Worm (Caenorhabditis elegans): ENCODE measurements around the gene zyg-12.

zyg-12 gene

ce11 chrII:4934954-4935353 lies 14.7 kb upstream of the zyg-12 start, which contains the start of gene gst-30:
gst-30 (minus strand) TSS chrII:4935054.
- TF ChIP-seq odd-2 (tag; optimal IDR thresholded peaks at IDR 0.05) = no peak
- TF ChIP-seq ceh-31 (tag; optimal IDR thresholded peaks at IDR 0.05) = no peak
- no peak for TF ChIP-seq eyg-1 (tag; optimal IDR thresholded peaks at IDR 0.05)
- no peak for TF ChIP-seq ceh-14 (tag; optimal IDR thresholded peaks at IDR 0.05)
- no peak for TF ChIP-seq ztf-16 (tag; optimal IDR thresholded peaks at IDR 0.05)
- no peak for TF ChIP-seq ceh-30 (tag; optimal IDR thresholded peaks at IDR 0.05)
- TF ChIP-seq mec-3 (tag; optimal IDR thresholded peaks at IDR 0.05; ENCODE audit: borderline replicate concordance) = no peak
- TF ChIP-seq unc-3 (GFP tag; conservative IDR thresholded peaks at IDR 0.05) = no peak
- no peak for TF ChIP-seq unc-3 (tag; optimal IDR thresholded peaks at IDR 0.05)
- TF ChIP-seq elt-4 (tag; optimal IDR thresholded peaks at IDR 0.05) = no peak
- no peak for TF ChIP-seq nfya-1 (tag; optimal IDR thresholded peaks at IDR 0.05)
- no peak for TF ChIP-seq ceh-24 (tag; optimal IDR thresholded peaks at IDR 0.05)
- no peak for TF ChIP-seq pros-1 (tag; optimal IDR thresholded peaks at IDR 0.05)
- TF ChIP-seq ets-4 (tag; optimal IDR thresholded peaks at IDR 0.05) = no peak
- TF ChIP-seq hlh-13 (GFP tag; optimal IDR thresholded peaks at IDR 0.05) = no peak
- TF ChIP-seq sox-2 (GFP tag; IDR thresholded peaks at IDR 0.05) = no peak
- TF ChIP-seq ref-2 (tag; optimal IDR thresholded peaks at IDR 0.05) = no peak
- TF ChIP-seq ceh-48 (tag; optimal IDR thresholded peaks at IDR 0.05) = no peak

- no peak for TF ChIP-seq ets-4 (tag; optimal IDR thresholded peaks at IDR 0.05)
- no peak for TF ChIP-seq lim-6 (tag; optimal IDR thresholded peaks at IDR 0.05)
- no peak for TF ChIP-seq hlh-6 (tag; optimal IDR thresholded peaks at IDR 0.05)
- no peak for TF ChIP-seq T23F11.4 (GFP tag; optimal IDR thresholded peaks at IDR 0.05)
- TF ChIP-seq hlh-8 (tag; optimal IDR thresholded peaks at IDR 0.05) = no peak
- TF ChIP-seq eyg-1 (tag; optimal IDR thresholded peaks at IDR 0.05) = no peak
- TF ChIP-seq syd-9 (tag; optimal IDR thresholded peaks at IDR 0.05) = no peak
- no peak for TF ChIP-seq npax-4 (tag; optimal IDR thresholded peaks at IDR 0.05)
- no peak for TF ChIP-seq lin-11 (tag; optimal IDR thresholded peaks at IDR 0.05)
- peak; percentile 60 for TF ChIP-seq unc-42 (tag; optimal IDR thresholded peaks at IDR 0.05)
- no peak for TF ChIP-seq K02D7.2 (tag; optimal IDR thresholded peaks at IDR 0.05)
- TF ChIP-seq pha-4 (tag; optimal IDR thresholded peaks at IDR 0.05) = no peak
- TF ChIP-seq ceh-34 (tag; optimal IDR thresholded peaks at IDR 0.05) = no peak
- no peak for TF ChIP-seq ceh-24 (tag; optimal IDR thresholded peaks at IDR 0.05)
- peak; percentile 25 for TF ChIP-seq ceh-48 (tag; optimal IDR thresholded peaks at IDR 0.05)
- no peak for TF ChIP-seq sox-4 (tag; optimal IDR thresholded peaks at IDR 0.05)
- TF ChIP-seq nfya-1 (tag; optimal IDR thresholded peaks at IDR 0.05) = no peak
These were observed 14.2 kb upstream of the zyg-12 start, which contains the start of gene ZK546.5 for ce11 chrII:4935518-4935917. ZK546.5 (plus strand) TSS chrII:4935818.

ce11 chrII:4937743-4938142 lies 12.0 kb upstream of the zyg-12 start, which contains the start of gene ZK546.4:
ZK546.4 (plus strand) TSS chrII:4938043.
- TF ChIP-seq pha-2 (tag; optimal IDR thresholded peaks at IDR 0.05) (no peak), eyg-1 (tag; optimal IDR thresholded peaks at IDR 0.05) (no peak), dve-1 (tag; optimal IDR thresholded peaks at IDR 0.05) (no peak), C08G9.2 (tag; optimal IDR thresholded peaks at IDR 0.05) (no peak), pqm-1 (tag; optimal IDR thresholded peaks at IDR 0.05) (no peak), hlh-13 (GFP tag; optimal IDR thresholded peaks at IDR 0.05) (no peak), T23F11.4 (GFP tag; optimal IDR thresholded peaks at IDR 0.05) (no peak), npax-4 (tag; optimal IDR thresholded peaks at IDR 0.05) (no peak), ceh-48 (tag; optimal IDR thresholded peaks at IDR 0.05) (no peak), ztf-16 (tag; optimal IDR thresholded peaks at IDR 0.05) (no peak)

ce11 chrII:4941050-4941449 lies 8.7 kb upstream of the zyg-12 start, which contains the start of gene cblc-1:
cblc-1 (minus strand) TSS chrII:4941150.
- TF ChIP-seq pag-3 (tag; optimal IDR thresholded peaks at IDR 0.05; ENCODE audit: borderline replicate concordance) (no peak), nhr-11 (tag; optimal IDR thresholded peaks at IDR 0.05) (no peak), C38D4.7 (GFP tag; optimal IDR thresholded peaks at IDR 0.05) (no peak), odd-2 (tag; optimal IDR thresholded peaks at IDR 0.05) (no peak), fkh-10 (GFP tag; optimal IDR thresholded peaks at IDR 0.05) (no peak), ref-2 (tag; optimal IDR thresholded peaks at IDR 0.05) (no peak), rnt-1 (tag; optimal IDR thresholded peaks at IDR 0.05) (no peak), ceh-6 (GFP tag; optimal IDR thresholded peaks at IDR 0.05) (no peak), zip-5 (tag; optimal IDR thresholded peaks at IDR 0.05) (no peak), nhr-232 (tag; optimal IDR thresholded peaks at IDR 0.05) (no peak), hlh-6 (tag; optimal IDR thresholded peaks at IDR 0.05) (no peak), sox-2 (GFP tag; IDR thresholded peaks at IDR 0.05) (no peak), hlh-15 (tag; optimal IDR thresholded peaks at IDR 0.05) (no peak), nfya-1 (tag; optimal IDR thresholded peaks at IDR 0.05) (no peak), fax-1 (tag; optimal IDR thresholded peaks at IDR 0.05) (no peak), unc-55 (GFP tag; optimal IDR thresholded peaks at IDR 0.05) (no peak), T23F11.4 (GFP tag; optimal IDR thresholded peaks at IDR 0.05) (no peak), Y22D7AL.16 (tag; optimal IDR thresholded peaks at IDR 0.05) (no peak)
